Fruit fly (Drosophila melanogaster) whole organism, prepupa: ENCODE measurements around the gene fz2.

Source experiments
- CG10631 ChIP-seq: fragments of 200-800 bp; sonication (Bioruptor generic); optimal IDR thresholded peaks from 2 replicates; lab custom pipeline; 2016; ENCODE audit warnings: missing biosample characterization, missing genetic modification characterization
- CG11762 ChIP-seq: fragments of 200-800 bp; sonication (Bioruptor generic); optimal IDR thresholded peaks from 3 replicates; lab custom pipeline; 2016; ENCODE audit warnings: missing biosample characterization, missing genetic modification characterization; ENCODE audit not compliant: insufficient read depth
- CG15336 ChIP-seq: fragments of 200-800 bp; sonication (Bioruptor generic); IDR thresholded peaks from 2 replicates; pipeline ENCODE4 v1.3.6; 2022; ENCODE audit warnings: missing biosample characterization, missing genetic modification characterization
- CG1621 ChIP-seq: fragments of 200-800 bp; sonication (Bioruptor generic); optimal IDR thresholded peaks from 3 replicates; lab custom pipeline; 2018; ENCODE audit warnings: missing biosample characterization, mild to moderate bottlenecking, missing genetic modification characterization
- CG16779 ChIP-seq: fragments of 200-800 bp; sonication (Bioruptor generic); optimal IDR thresholded peaks from 3 replicates; lab custom pipeline; 2017; ENCODE audit warnings: missing biosample characterization, mild to moderate bottlenecking, missing genetic modification characterization
- CG31627 ChIP-seq: fragments of 200-800 bp; sonication (Bioruptor generic); optimal IDR thresholded peaks from 3 replicates; lab custom pipeline; 2016; ENCODE audit warnings: missing biosample characterization, missing genetic modification characterization
- CG34406 ChIP-seq: fragments of 200-800 bp; sonication (Bioruptor generic); optimal IDR thresholded peaks from 3 replicates; lab custom pipeline; 2016; ENCODE audit warnings: missing biosample characterization, missing genetic modification characterization
- CG3919 ChIP-seq: fragments of 200-800 bp; sonication (Bioruptor generic); optimal IDR thresholded peaks from 3 replicates; lab custom pipeline; 2016; ENCODE audit warnings: missing biosample characterization, missing genetic modification characterization
- CG4318 ChIP-seq: fragments of 200-800 bp; sonication (Bioruptor generic); optimal IDR thresholded peaks from 3 replicates; lab custom pipeline; 2017; ENCODE audit warnings: missing biosample characterization, mild to moderate bottlenecking, missing genetic modification characterization
- CG6163 ChIP-seq: fragments of 200-800 bp; sonication (Bioruptor generic); IDR thresholded peaks from 3 replicates; pipeline ENCODE4 v1.3.6; 2022; ENCODE audit warnings: missing biosample characterization, missing genetic modification characterization
- CG6276 ChIP-seq: fragments of 200-800 bp; sonication (Bioruptor generic); optimal IDR thresholded peaks from 2 replicates; lab custom pipeline; 2017; ENCODE audit warnings: missing biosample characterization, mild to moderate bottlenecking, missing genetic modification characterization
- CG6792 ChIP-seq: fragments of 200-800 bp; sonication (Bioruptor generic); optimal IDR thresholded peaks from 3 replicates; lab custom pipeline; 2016; ENCODE audit warnings: missing biosample characterization, missing genetic modification characterization
- CG6854 ChIP-seq: fragments of 200-800 bp; sonication (Bioruptor generic); optimal IDR thresholded peaks from 2 replicates; lab custom pipeline; 2017; ENCODE audit warnings: missing biosample characterization, mild to moderate bottlenecking, missing genetic modification characterization
- CG7368 ChIP-seq: fragments of 200-800 bp; sonication (Bioruptor generic); optimal IDR thresholded peaks from 3 replicates; lab custom pipeline; 2016; ENCODE audit warnings: missing biosample characterization, missing genetic modification characterization
- CG8119 ChIP-seq: fragments of 200-800 bp; sonication (Bioruptor generic); IDR thresholded peaks from 3 replicates; pipeline ENCODE4 v1.3.6; 2022; ENCODE audit warnings: missing biosample characterization, missing genetic modification characterization
- CG8632 ChIP-seq: fragments of 200-800 bp; sonication (Bioruptor generic); optimal IDR thresholded peaks from 3 replicates; lab custom pipeline; 2016; ENCODE audit warnings: missing biosample characterization, missing genetic modification characterization
- CG9139 ChIP-seq: fragments of 200-800 bp; sonication (Bioruptor generic); optimal IDR thresholded peaks from 3 replicates; lab custom pipeline; 2017; ENCODE audit warnings: missing biosample characterization, mild to moderate bottlenecking, missing genetic modification characterization
- Eip78C ChIP-seq: fragments of 200-800 bp; sonication (Bioruptor generic); peaks from one replicate; lab custom pipeline; 2016; ENCODE audit warnings: missing biosample characterization, missing genetic modification characterization
- Eip93F ChIP-seq: fragments of 200-800 bp; sonication (Bioruptor generic); optimal IDR thresholded peaks from 2 replicates; lab custom pipeline; 2016; ENCODE audit warnings: missing biosample characterization, mild to moderate bottlenecking, missing genetic modification characterization
- Ets21C ChIP-seq: fragments of 200-800 bp; sonication (Bioruptor generic); optimal IDR thresholded peaks from 3 replicates; lab custom pipeline; 2016; ENCODE audit warnings: missing biosample characterization, missing genetic modification characterization
- Ets96B ChIP-seq: fragments of 200-800 bp; optimal IDR thresholded peaks from 2 replicates; lab custom pipeline; 2019; ENCODE audit warnings: missing biosample characterization, mild to moderate bottlenecking, missing genetic modification characterization, moderate library complexity
- Gug ChIP-seq: fragments of 200-800 bp; sonication (Bioruptor generic); IDR thresholded peaks from 2 replicates; pipeline ENCODE4 v1.3.6; 2022; ENCODE audit warnings: missing biosample characterization, missing genetic modification characterization
- Smox ChIP-seq: fragments of 200-800 bp; sonication (Bioruptor generic); optimal IDR thresholded peaks from 3 replicates; lab custom pipeline; 2016; ENCODE audit warnings: missing biosample characterization, missing genetic modification characterization
- Sox102F ChIP-seq: fragments of 200-800 bp; sonication (Bioruptor generic); optimal IDR thresholded peaks from 2 replicates; lab custom pipeline; 2016; ENCODE audit warnings: missing biosample characterization, mild to moderate bottlenecking, missing genetic modification characterization
- Sox14 ChIP-seq: fragments of 200-800 bp; sonication (Bioruptor generic); optimal IDR thresholded peaks from 3 replicates; lab custom pipeline; 2016; ENCODE audit warnings: missing biosample characterization, missing genetic modification characterization
- cyc ChIP-seq: fragments of 200-800 bp; sonication (Bioruptor generic); optimal IDR thresholded peaks from 3 replicates; lab custom pipeline; 2016; ENCODE audit warnings: missing biosample characterization, missing genetic modification characterization
- dac ChIP-seq: fragments of 200-800 bp; sonication (Bioruptor generic); optimal IDR thresholded peaks from 2 replicates; lab custom pipeline; 2017; ENCODE audit warnings: missing biosample characterization, mild to moderate bottlenecking, missing genetic modification characterization
- eg ChIP-seq: fragments of 200-800 bp; sonication (Bioruptor generic); IDR thresholded peaks from 3 replicates; pipeline ENCODE4 v1.3.6; 2022; ENCODE audit warnings: missing biosample characterization, missing genetic modification characterization
- esn ChIP-seq: fragments of 200-800 bp; sonication (Bioruptor generic); optimal IDR thresholded peaks from 2 replicates; lab custom pipeline; 2016; ENCODE audit warnings: missing biosample characterization, mild to moderate bottlenecking, missing genetic modification characterization, moderate library complexity
- fd85E ChIP-seq: fragments of 200-800 bp; sonication (Bioruptor generic); optimal IDR thresholded peaks from 3 replicates; lab custom pipeline; 2016; ENCODE audit warnings: missing biosample characterization, missing genetic modification characterization
- fkh ChIP-seq: fragments of 200-800 bp; sonication (Bioruptor generic); optimal IDR thresholded peaks from 3 replicates; lab custom pipeline; 2017; ENCODE audit warnings: missing biosample characterization, mild to moderate bottlenecking, missing genetic modification characterization, moderate library complexity
- lz ChIP-seq: fragments of 200-800 bp; sonication (Bioruptor generic); optimal IDR thresholded peaks from 3 replicates; lab custom pipeline; 2016; ENCODE audit warnings: missing biosample characterization, missing genetic modification characterization
- net ChIP-seq: fragments of 200-800 bp; sonication (Bioruptor generic); optimal IDR thresholded peaks from 3 replicates; lab custom pipeline; 2016; ENCODE audit warnings: missing biosample characterization, missing genetic modification characterization
- pdm3 ChIP-seq: fragments of 200-800 bp; sonication (Bioruptor generic); optimal IDR thresholded peaks from 3 replicates; lab custom pipeline; 2016; ENCODE audit warnings: missing biosample characterization, missing genetic modification characterization
- spab ChIP-seq: fragments of 200-800 bp; sonication (Bioruptor generic); optimal IDR thresholded peaks from 2 replicates; lab custom pipeline; 2017; ENCODE audit warnings: missing biosample characterization, mild to moderate bottlenecking, missing genetic modification characterization, missing genetic modification reagents
- ss ChIP-seq, 2 experiments: fragments of 200-800 bp; sonication (Bioruptor generic); optimal IDR thresholded peaks; 2 replicates in 1 of 2; 3 replicates in 1 of 2; lab custom pipeline; 2017 to 2018; ENCODE audit warnings: mild to moderate bottlenecking in 2 of 2, missing biosample characterization in 2 of 2, missing genetic modification characterization in 2 of 2, moderate library complexity in 1 of 2
- topi ChIP-seq: fragments of 200-800 bp; sonication (Bioruptor generic); optimal IDR thresholded peaks from 3 replicates; lab custom pipeline; 2016; ENCODE audit warnings: missing biosample characterization, missing genetic modification characterization

fz2 gene

DNA sequence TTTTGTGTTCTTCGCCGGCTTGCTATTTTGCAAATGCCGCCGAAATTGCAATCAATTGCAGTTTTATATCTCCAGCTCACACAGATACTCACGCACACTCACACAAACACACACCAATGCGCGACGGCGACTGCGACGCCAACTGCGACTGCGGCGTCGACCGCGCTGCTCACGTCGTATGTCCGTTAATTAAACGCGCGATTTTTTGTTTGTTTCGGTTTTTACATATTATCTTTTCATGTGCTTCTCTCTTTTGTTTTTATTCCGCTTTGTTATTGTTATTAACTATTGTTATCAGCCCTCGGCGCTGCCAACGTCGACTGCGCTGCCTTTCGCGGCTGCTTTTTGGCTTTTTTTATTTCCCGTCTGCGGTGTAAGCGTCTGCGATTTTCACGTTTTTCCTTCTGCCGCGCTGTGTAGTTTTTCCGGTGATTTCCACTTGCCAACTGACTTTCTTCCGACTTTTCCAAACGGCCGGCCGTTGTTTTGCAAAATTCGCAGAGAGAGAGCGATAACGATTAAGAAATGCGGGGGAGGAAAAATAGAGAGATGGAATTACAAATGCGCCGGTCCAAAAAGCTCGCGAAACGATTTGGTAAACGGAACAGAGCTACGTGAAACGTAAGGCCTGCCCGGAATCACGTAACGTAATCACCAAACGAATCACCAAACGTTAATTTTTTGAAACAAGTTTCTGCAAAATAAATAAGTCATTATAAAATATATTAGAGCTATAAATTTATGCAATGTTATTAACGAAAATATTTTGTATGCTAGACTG lies at the start of gene fz2:
fz2 (minus strand) TSS at position 452 of the 781 bp plus-strand sequence.
- TF ChIP-seq lz (GFP tag; lab: Kevin White, UChicago) (no peak), eg (GFP tag; lab: Robert Waterston, UW) (0 out of 3 replicates have a peak, but pooled peaks have one; percentile 8), CG6792 (no peak), spab (no peak), CG1621 (tag; lab: Kevin White, UChicago) (no peak), Eip93F (no peak), CG6163 (0 out of 3 replicates have a peak, but pooled peaks have one; percentile 15), Sox102F (no peak), net (GFP tag; lab: Kevin White, UChicago) (no peak), fkh (GFP tag; lab: Kevin White, UChicago) (no peak), CG8119 (GFP tag; lab: Robert Waterston, UW) (peak; percentile 25; the same call in 1 of the 3 replicates), CG6854 (no peak), CG11762 (no peak), Smox (GFP tag; lab: Kevin White, UChicago) (no peak), cyc (GFP tag; lab: Kevin White, UChicago) (no peak), dac (GFP tag; lab: Kevin White, UChicago) (no peak), CG3919 (GFP tag; lab: Kevin White, UChicago) (no peak), CG7368 (GFP tag; lab: Kevin White, UChicago) (no peak), CG8632 (no peak), CG4318 (GFP tag; lab: Kevin White, UChicago) (no peak), CG9139 (GFP tag; lab: Kevin White, UChicago) (no peak), fd85E (GFP tag; lab: Kevin White, UChicago) (no peak), Eip78C (GFP tag; lab: Kevin White, UChicago) (peak; percentile 7)

DNA sequence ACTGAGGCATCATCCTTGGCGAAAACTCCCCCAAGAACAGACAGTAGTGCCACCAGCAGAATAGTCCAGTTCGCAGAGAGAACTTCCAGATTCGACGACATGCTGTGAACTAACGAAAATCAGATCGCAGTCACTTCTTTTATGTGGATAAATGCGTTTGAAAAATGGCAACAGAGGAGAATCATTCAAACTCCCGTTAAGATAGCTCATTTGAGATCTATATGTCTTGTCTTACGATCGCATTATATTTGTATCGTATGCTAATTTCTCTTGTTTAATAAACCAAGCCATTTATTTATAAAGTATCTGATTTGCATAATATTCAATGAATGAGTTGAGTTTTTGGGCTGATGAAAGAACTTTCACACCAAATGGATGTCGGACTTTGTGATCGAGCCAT lies 45.5 kb upstream of the fz2 start, which contains the start of gene CG14089:
CG14089 (minus strand) TSS at position 101 of the 400 bp plus-strand sequence.
- TF ChIP-seq Ets96B (tag; lab: Kevin White, UChicago): no peak
- no peak for TF ChIP-seq Ets21C (GFP tag; lab: Kevin White, UChicago)
- no peak for TF ChIP-seq pdm3 (GFP tag; lab: Kevin White, UChicago)
- no peak for TF ChIP-seq CG31627 (GFP tag; lab: Kevin White, UChicago)
- no peak for TF ChIP-seq Gug (GFP tag; lab: Robert Waterston, UW)
- TF ChIP-seq CG10631 (GFP tag; lab: Kevin White, UChicago): no peak
- TF ChIP-seq Sox14 (GFP tag; lab: Kevin White, UChicago): no peak
- TF ChIP-seq CG15336 (GFP tag; lab: Robert Waterston, UW): no peak
- no peak for TF ChIP-seq CG3919 (GFP tag; lab: Kevin White, UChicago)
- no peak for TF ChIP-seq CG34406
- no peak for TF ChIP-seq cyc (GFP tag; lab: Kevin White, UChicago)
- no peak for TF ChIP-seq eg (GFP tag; lab: Robert Waterston, UW)

DNA sequence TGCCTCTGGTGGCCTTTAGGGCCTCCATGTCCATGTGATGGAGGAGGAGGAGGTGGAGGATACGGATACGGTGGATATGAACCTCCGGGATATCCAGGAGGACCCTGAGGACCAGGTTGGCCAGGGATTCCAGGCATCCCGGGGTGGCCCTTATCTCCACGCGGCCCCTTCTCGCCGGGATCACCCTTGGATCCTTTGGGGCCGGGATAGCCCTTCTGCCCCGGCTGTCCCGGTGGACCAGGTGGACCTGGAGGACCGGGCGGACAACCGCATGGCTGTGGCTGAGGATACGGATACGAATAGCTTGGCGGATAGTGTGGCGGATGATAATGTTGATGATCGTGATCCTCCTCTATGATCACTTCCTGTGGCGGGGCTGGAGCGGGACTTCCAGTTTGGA lies 45.1 kb upstream of the fz2 start:
- TF ChIP-seq eg (GFP tag; lab: Robert Waterston, UW): no peak
- TF ChIP-seq topi: no peak
- no peak for TF ChIP-seq CG6276
- TF ChIP-seq CG34406: no peak
- TF ChIP-seq CG4318 (GFP tag; lab: Kevin White, UChicago): no peak

DNA sequence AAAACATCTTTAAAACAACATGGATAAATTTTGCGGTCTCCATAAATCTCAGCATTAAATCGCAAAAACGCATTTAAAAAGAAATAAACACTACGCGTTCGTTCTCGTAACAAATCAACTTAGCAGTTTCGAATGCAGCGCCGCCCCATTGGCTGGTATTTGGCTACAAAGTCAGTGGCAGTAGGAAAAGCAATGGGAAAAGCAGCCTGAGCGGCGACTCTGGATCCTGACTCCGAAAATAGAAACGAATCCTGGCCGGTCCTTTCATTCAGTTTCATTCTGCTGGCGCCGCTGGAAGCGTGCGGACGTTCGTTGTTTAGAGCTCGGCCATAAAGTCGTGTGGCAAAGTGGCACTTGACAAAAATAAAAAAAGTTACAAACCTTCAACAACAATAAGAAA lies 40.3 kb upstream of the fz2 start, which contains the start of gene CG14086:
CG14086 (plus strand) TSS at position 301 of the 400 bp plus-strand sequence.
- TF ChIP-seq Gug (GFP tag; lab: Robert Waterston, UW) (no peak), CG16779 (tag; lab: Kevin White, UChicago) (no peak), CG31627 (GFP tag; lab: Kevin White, UChicago) (no peak), esn (GFP tag; lab: Kevin White, UChicago) (no peak), CG6792 (no peak), ss (GFP tag; optimal IDR thresholded peaks at IDR 0.05; lab: Kevin White, UChicago) (no peak)
